Worm (Caenorhabditis elegans) whole organism, L2 larva: ENCODE measurements around the gene K09C4.10.

ENCODE experiments used
- C34F6.9 ChIP-seq: fragments of 150-350 bp; optimal IDR thresholded peaks from 2 replicates; lab custom pipeline; 2014; ENCODE audit warnings: missing biosample characterization, missing genetic modification characterization
- F13H6.1 ChIP-seq: sonication (generic microtip); optimal IDR thresholded peaks from 2 replicates; lab custom pipeline; 2016; ENCODE audit warnings: missing genetic modification characterization, missing compliant biosample characterization
- R02D3.7 ChIP-seq: fragments of 150-350 bp; optimal IDR thresholded peaks from 2 replicates; lab custom pipeline; 2014; ENCODE audit warnings: missing biosample characterization, missing genetic modification characterization
- ZK546.5 ChIP-seq: sonication (generic microtip); optimal IDR thresholded peaks from 2 replicates; lab custom pipeline; 2017; ENCODE audit warnings: missing biosample characterization, missing genetic modification characterization
- alr-1 ChIP-seq: fragments of 150-350 bp; optimal IDR thresholded peaks from 2 replicates; lab custom pipeline; 2014; ENCODE audit warnings: missing biosample characterization, missing genetic modification characterization
- aly-2 ChIP-seq: fragments of 150-350 bp; optimal IDR thresholded peaks from 2 replicates; lab custom pipeline; 2014; ENCODE audit warnings: missing biosample characterization, missing genetic modification characterization
- ama-1 ChIP-seq: fragments of 150-350 bp; optimal IDR thresholded peaks from 2 replicates; lab custom pipeline; 2018; ENCODE audit warnings: inconsistent platforms
- blmp-1 ChIP-seq: sonication (generic microtip); optimal IDR thresholded peaks from 2 replicates; lab custom pipeline; 2017; ENCODE audit warnings: missing genetic modification characterization, mild to moderate bottlenecking, missing compliant biosample characterization, antibody characterized with exemption, moderate library complexity; ENCODE audit not compliant: insufficient read depth
- ceh-16 ChIP-seq: fragments of 150-350 bp; optimal IDR thresholded peaks from 2 replicates; lab custom pipeline; 2014; ENCODE audit warnings: missing biosample characterization, missing genetic modification characterization
- ceh-82 ChIP-seq: fragments of 150-350 bp; optimal IDR thresholded peaks from 2 replicates; lab custom pipeline; 2014; ENCODE audit warnings: missing biosample characterization, missing genetic modification characterization
- crh-2 ChIP-seq: sonication (generic microtip); optimal IDR thresholded peaks from 2 replicates; lab custom pipeline; 2017; ENCODE audit warnings: missing biosample characterization, missing genetic modification characterization
- dmd-4 ChIP-seq: sonication (generic microtip); optimal IDR thresholded peaks from 2 replicates; lab custom pipeline; 2017; ENCODE audit warnings: missing biosample characterization, missing genetic modification characterization
- egl-27 ChIP-seq: sonication (generic microtip); optimal IDR thresholded peaks from 3 replicates; lab custom pipeline; 2017; ENCODE audit warnings: missing biosample characterization, missing genetic modification reagents, missing genetic modification characterization
- elt-1 ChIP-seq: fragments of 150-350 bp; optimal IDR thresholded peaks from 2 replicates; lab custom pipeline; 2014; ENCODE audit warnings: missing biosample characterization, missing genetic modification characterization
- elt-3 ChIP-seq: sonication (generic microtip); optimal IDR thresholded peaks from 2 replicates; lab custom pipeline; 2017; ENCODE audit warnings: missing biosample characterization, missing genetic modification characterization
- fos-1 ChIP-seq: fragments of 150-350 bp; optimal IDR thresholded peaks from 2 replicates; lab custom pipeline; 2014; ENCODE audit warnings: missing biosample characterization, missing genetic modification characterization
- gmeb-1 ChIP-seq: fragments of 150-350 bp; optimal IDR thresholded peaks from 2 replicates; lab custom pipeline; 2014; ENCODE audit warnings: missing biosample characterization, missing genetic modification characterization
- lin-13 ChIP-seq: fragments of 150-350 bp; optimal IDR thresholded peaks from 2 replicates; lab custom pipeline; 2014; ENCODE audit warnings: missing biosample characterization, missing genetic modification reagents, missing genetic modification characterization
- lin-39 ChIP-seq: fragments of 150-350 bp; optimal IDR thresholded peaks from 2 replicates; lab custom pipeline; 2014; ENCODE audit warnings: missing biosample characterization, missing genetic modification reagents, missing genetic modification characterization
- lsy-2 ChIP-seq, 2 experiments: fragments of 150-350 bp in 1 of 2; sonication (generic microtip) in 1 of 2; optimal IDR thresholded peaks; 2 replicates each; lab custom pipeline; 2014 to 2017; ENCODE audit warnings: missing biosample characterization in 2 of 2, missing genetic modification characterization in 2 of 2
- mab-5 ChIP-seq: fragments of 150-350 bp; optimal IDR thresholded peaks from 2 replicates; lab custom pipeline; 2014; ENCODE audit warnings: missing biosample characterization, missing genetic modification characterization
- mbf-1 ChIP-seq: sonication (generic microtip); optimal IDR thresholded peaks from 2 replicates; lab custom pipeline; 2017; ENCODE audit warnings: missing biosample characterization, missing genetic modification characterization
- mdl-1 ChIP-seq, 2 experiments: fragments of 150-350 bp in 1 of 2; sonication (generic microtip) in 1 of 2; optimal IDR thresholded peaks; 2 replicates each; lab custom pipeline; 2017; ENCODE audit warnings: missing biosample characterization in 2 of 2, missing genetic modification characterization in 2 of 2
- nhr-10 ChIP-seq: sonication (generic microtip); optimal IDR thresholded peaks from 2 replicates; lab custom pipeline; 2017; ENCODE audit warnings: missing biosample characterization, missing genetic modification characterization
- nhr-129 ChIP-seq: fragments of 150-350 bp; optimal IDR thresholded peaks from 2 replicates; lab custom pipeline; 2014; ENCODE audit warnings: missing biosample characterization, missing genetic modification characterization
- nhr-237 ChIP-seq: fragments of 150-350 bp; optimal IDR thresholded peaks from 2 replicates; lab custom pipeline; 2014; ENCODE audit warnings: missing biosample characterization, missing genetic modification characterization
- nhr-25 ChIP-seq: fragments of 150-350 bp; sonication (generic microtip); optimal IDR thresholded peaks from 3 replicates; lab custom pipeline; 2014; ENCODE audit warnings: missing biosample characterization, missing genetic modification characterization
- nhr-6 ChIP-seq: fragments of 150-350 bp; optimal IDR thresholded peaks from 2 replicates; lab custom pipeline; 2014; ENCODE audit warnings: missing biosample characterization, missing genetic modification characterization
- peb-1 ChIP-seq: fragments of 150-350 bp; optimal IDR thresholded peaks from 2 replicates; lab custom pipeline; 2014; ENCODE audit warnings: missing biosample characterization, missing genetic modification characterization
- sem-4 ChIP-seq: fragments of 150-350 bp; optimal IDR thresholded peaks from 2 replicates; lab custom pipeline; 2014; ENCODE audit warnings: missing biosample characterization, missing genetic modification reagents, missing genetic modification characterization
- skn-1 ChIP-seq: sonication (generic microtip); optimal IDR thresholded peaks from 2 replicates; lab custom pipeline; 2017; ENCODE audit warnings: missing biosample characterization, missing genetic modification characterization
- sma-3 ChIP-seq: sonication (generic microtip); optimal IDR thresholded peaks from 2 replicates; lab custom pipeline; 2016; ENCODE audit warnings: missing genetic modification reagents, missing genetic modification characterization, missing compliant biosample characterization
- sma-9 ChIP-seq, 2 experiments: fragments of 150-350 bp in 1 of 2; sonication (generic microtip) in 1 of 2; optimal IDR thresholded peaks; 2 replicates each; lab custom pipeline; 2014 to 2016; ENCODE audit warnings: missing genetic modification characterization in 2 of 2, mild to moderate bottlenecking in 1 of 2, missing biosample characterization in 1 of 2, missing compliant biosample characterization in 1 of 2, missing genetic modification reagents in 1 of 2, moderate library complexity in 1 of 2
- snpc-4 ChIP-seq: fragments of 150-350 bp; optimal IDR thresholded peaks from 2 replicates; lab custom pipeline; 2014; ENCODE audit warnings: missing biosample characterization, missing genetic modification characterization
- unc-39 ChIP-seq: fragments of 150-350 bp; optimal IDR thresholded peaks from 2 replicates; lab custom pipeline; 2014; ENCODE audit warnings: missing biosample characterization, missing genetic modification characterization
- unc-55 ChIP-seq: fragments of 150-350 bp; sonication (generic microtip); optimal IDR thresholded peaks from 3 replicates; lab custom pipeline; 2014; ENCODE audit warnings: missing biosample characterization, missing genetic modification reagents, missing genetic modification characterization
- zag-1 ChIP-seq: fragments of 150-350 bp; optimal IDR thresholded peaks from 2 replicates; lab custom pipeline; 2014; ENCODE audit warnings: missing biosample characterization, missing genetic modification characterization
- ztf-11 ChIP-seq: sonication (generic microtip); optimal IDR thresholded peaks from 2 replicates; lab custom pipeline; 2017; ENCODE audit warnings: missing biosample characterization, missing genetic modification characterization

K09C4.10 gene

DNA sequence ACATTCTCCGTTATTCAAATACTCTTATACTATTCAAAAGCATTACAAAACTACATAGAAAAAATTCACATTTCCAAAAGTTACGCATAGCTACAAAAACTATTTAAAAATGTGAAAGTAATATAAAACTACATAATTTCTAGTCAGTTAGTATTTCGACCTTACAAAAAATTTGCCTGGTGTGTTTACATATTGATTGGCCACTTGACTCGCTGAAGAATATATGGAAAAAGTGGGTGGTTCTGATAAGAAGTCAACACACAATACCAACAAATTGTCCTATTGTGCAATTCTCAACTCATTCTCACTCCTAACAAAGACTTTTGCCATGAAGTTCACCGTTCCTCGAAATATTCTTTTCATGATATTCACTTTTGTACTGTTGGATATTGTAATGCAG is 18.6 kb upstream of the K09C4.10 start, which contains the start of gene K09C4.1:
Gene K09C4.1 (plus strand): TSS at position 301 of the 400 bp plus-strand sequence.
- TF ChIP-seq alr-1 (tag; lab: Kevin White, UChicago) (no peak), F13H6.1 (no peak), crh-2 (tag; lab: Kevin White, UChicago) (no peak), mdl-1 (tag; optimal IDR thresholded peaks at IDR 0.05; lab: Kevin White, UChicago) (no peak), C34F6.9 (no peak), R02D3.7 (tag; lab: Kevin White, UChicago) (no peak)

DNA sequence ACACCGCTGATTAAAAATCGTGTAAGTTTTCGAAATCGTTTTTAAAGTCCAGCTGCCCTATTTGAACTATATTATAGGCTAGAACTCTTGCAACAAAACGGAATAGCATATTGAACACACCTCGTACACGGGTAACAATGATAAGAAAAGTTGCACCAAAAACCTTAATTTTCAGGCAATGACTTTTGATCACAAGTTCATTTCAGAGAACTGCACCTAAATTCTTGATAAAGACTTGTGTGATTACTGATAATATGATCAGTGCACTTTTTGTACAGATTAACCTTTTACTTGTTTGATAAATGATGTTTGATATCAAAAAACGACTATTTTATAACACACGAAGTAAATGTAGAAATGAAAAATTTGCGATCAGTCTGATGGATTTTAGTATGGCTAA is 17.8 kb upstream of the K09C4.10 start:
- no peak for TF ChIP-seq dmd-4 (tag; lab: Kevin White, UChicago)
- TF ChIP-seq sma-9 (GFP tag; optimal IDR thresholded peaks at IDR 0.05; lab: Kevin White, UChicago): peak; percentile 90
- no peak for TF ChIP-seq sma-9 (tag; optimal IDR thresholded peaks at IDR 0.05; lab: Kevin White, UChicago)
- peak; percentile 26 for TF ChIP-seq gmeb-1
- peak; percentile 88 for TF ChIP-seq fos-1

DNA sequence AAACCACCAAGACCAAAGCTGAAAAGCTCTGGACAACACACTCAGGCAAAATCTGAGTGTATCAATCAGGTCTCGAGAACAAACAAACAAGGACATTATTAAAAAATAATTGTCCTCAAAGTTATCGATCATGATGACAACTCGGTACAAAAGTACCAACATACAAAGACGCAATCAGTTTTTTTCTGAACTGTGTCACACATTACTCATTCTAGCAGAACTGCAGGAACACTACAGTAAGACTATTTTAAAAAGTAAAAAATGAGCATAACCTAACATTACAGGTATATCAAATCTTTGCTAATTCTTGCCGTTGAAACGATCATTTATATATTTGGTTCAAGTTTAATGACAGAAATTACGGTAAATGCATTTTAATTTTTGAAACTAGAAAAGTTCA is 16.2 kb upstream of the K09C4.10 start, which contains the start of gene K09C4.2:
Gene K09C4.2 (plus strand): TSS at position 301 of the 400 bp plus-strand sequence.
- TF ChIP-seq unc-55 (GFP tag; lab: Kevin White, UChicago) (no peak), C34F6.9 (no peak), F13H6.1 (no peak), dmd-4 (tag; lab: Kevin White, UChicago) (no peak), R02D3.7 (tag; lab: Kevin White, UChicago) (no peak), ceh-82 (tag; lab: Kevin White, UChicago) (no peak), nhr-10 (tag; lab: Kevin White, UChicago) (no peak)

DNA sequence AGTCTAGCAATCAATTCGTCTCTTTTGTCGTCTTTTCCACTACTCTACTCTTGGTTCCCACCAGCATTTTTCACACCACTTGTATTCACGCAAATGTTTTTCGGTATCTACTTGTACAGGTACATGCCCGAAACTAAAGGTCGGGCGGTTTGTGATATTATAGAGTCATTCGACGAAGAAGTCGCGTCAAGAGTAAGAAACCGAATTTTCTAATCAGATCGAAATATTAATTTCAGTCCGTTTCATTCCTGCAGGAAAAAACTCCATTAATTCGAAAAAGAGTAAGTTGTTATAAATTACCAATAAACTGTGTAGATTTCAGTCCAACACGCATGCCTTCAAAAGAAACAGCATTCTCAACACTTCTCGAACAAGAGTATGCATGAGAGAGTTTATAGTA is 11.9 kb upstream of the K09C4.10 start:
- TF ChIP-seq lsy-2 (tag; optimal IDR thresholded peaks at IDR 0.05; lab: Kevin White, UChicago) (no peak), lin-13 (no peak), skn-1 (tag; lab: Kevin White, UChicago) (no peak), peb-1 (no peak), elt-1 (no peak), ztf-11 (tag; lab: Kevin White, UChicago) (no peak)

DNA sequence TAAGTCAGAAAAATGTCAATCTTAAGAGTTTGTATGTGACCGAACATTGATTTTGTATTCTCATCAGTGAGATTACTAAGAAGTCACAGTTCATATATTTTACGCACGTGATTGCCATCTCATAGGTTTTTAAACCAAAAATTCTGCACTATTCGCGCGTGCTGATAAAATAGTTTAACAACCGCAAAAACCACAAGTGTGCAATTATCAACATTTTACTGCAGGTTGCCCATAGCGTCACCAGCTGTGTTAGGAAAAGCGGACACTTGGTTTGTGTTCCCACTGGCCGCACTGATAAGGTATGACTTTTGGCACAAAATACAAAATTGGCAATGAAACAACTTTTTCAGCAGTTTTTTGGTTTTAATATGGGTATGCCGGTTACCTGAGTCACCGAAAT is 10.1 kb upstream of the K09C4.10 start:
- TF ChIP-seq ama-1 (lab: Kevin White, UChicago) (no peak), crh-2 (tag; lab: Kevin White, UChicago) (peak; percentile 46), fos-1 (peak; percentile 83), sma-3 (GFP tag; lab: Kevin White, UChicago) (peak; percentile 18), gmeb-1 (peak; percentile 50), ceh-16 (tag; lab: Kevin White, UChicago) (no peak), blmp-1 (tag; lab: Kevin White, UChicago) (no peak), F13H6.1 (peak; percentile 36), sma-9 (GFP tag; optimal IDR thresholded peaks at IDR 0.05; lab: Kevin White, UChicago) (peak; percentile 85), sma-9 (tag; optimal IDR thresholded peaks at IDR 0.05; lab: Kevin White, UChicago) (no peak)

DNA sequence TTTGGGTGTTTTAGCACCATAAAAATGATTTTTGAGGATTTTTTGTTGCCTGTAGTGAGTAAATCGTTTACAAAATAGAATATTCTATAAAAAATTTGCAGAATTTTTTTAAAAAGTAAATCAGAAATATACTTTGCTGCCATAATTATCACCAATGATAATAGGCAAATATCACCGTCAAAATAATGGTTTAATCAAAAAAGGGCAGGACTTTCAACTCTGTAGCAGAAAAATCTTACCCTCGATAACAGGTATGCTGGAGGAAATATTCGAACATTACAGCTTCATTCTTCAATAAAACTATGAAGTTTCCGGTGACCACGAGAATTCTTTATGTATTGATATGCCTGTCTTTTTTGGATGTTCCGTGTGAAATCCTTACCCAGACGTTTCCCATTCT is 9.2 kb upstream of the K09C4.10 start, which contains the start of gene K09C4.4:
Gene K09C4.4 (plus strand): TSS at position 301 of the 400 bp plus-strand sequence.
- no peak for TF ChIP-seq mbf-1 (tag; lab: Kevin White, UChicago)
- no peak for TF ChIP-seq skn-1 (tag; lab: Kevin White, UChicago)
- no peak for TF ChIP-seq mdl-1 (tag; optimal IDR thresholded peaks at IDR 0.05; lab: Kevin White, UChicago)

DNA sequence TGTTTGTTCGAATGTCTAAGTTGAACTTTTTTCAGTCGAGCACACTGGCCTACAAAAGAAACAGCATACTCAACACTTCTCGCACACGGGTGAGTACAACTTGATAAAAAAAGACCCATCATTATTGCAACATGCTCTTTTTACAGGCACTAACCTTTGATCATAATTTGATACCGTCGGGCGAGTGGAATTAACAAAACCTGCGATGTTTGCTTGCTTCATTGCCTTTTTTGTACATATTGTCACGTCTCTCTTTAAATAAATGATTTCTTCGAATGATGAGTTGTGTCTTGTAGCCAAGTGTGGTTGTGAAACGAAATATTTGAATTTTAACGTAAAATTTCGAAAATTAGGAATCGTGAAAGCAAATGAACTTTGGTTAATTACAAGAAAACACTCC is 5.4 kb upstream of the K09C4.10 start:
- TF ChIP-seq nhr-237 (tag; lab: Kevin White, UChicago) (no peak), elt-3 (tag; lab: Kevin White, UChicago) (no peak), ceh-82 (tag; lab: Kevin White, UChicago) (no peak), ztf-11 (tag; lab: Kevin White, UChicago) (no peak), mdl-1 (tag; optimal IDR thresholded peaks at IDR 0.05; lab: Kevin White, UChicago) (no peak), nhr-6 (tag; lab: Kevin White, UChicago) (no peak), ceh-16 (tag; lab: Kevin White, UChicago) (no peak), lin-39 (tag; lab: Kevin White, UChicago) (no peak), fos-1 (peak; percentile 80), unc-39 (tag; lab: Kevin White, UChicago) (no peak), egl-27 (tag; lab: Kevin White, UChicago) (no peak), mbf-1 (tag; lab: Kevin White, UChicago) (no peak), ZK546.5 (tag; lab: Kevin White, UChicago) (no peak), nhr-129 (no peak), snpc-4 (tag; lab: Kevin White, UChicago) (no peak), aly-2 (no peak), sem-4 (tag; lab: Kevin White, UChicago) (no peak), gmeb-1 (peak; percentile 17), zag-1 (tag; lab: Kevin White, UChicago) (no peak), nhr-25 (no peak), alr-1 (tag; lab: Kevin White, UChicago) (no peak), sma-3 (GFP tag; lab: Kevin White, UChicago) (no peak), F13H6.1 (peak; percentile 5), unc-55 (GFP tag; lab: Kevin White, UChicago) (no peak), sma-9 (GFP tag; optimal IDR thresholded peaks at IDR 0.05; lab: Kevin White, UChicago) (peak; percentile 81), sma-9 (tag; optimal IDR thresholded peaks at IDR 0.05; lab: Kevin White, UChicago) (no peak), C34F6.9 (no peak), crh-2 (tag; lab: Kevin White, UChicago) (peak; percentile 44), mab-5 (tag; lab: Kevin White, UChicago) (no peak)
